Fruit fly (Drosophila melanogaster) whole organism, embryonic: ENCODE data around the gene Bet1.
A peak's percentile ranks its signal among the peaks of the same experiment; 100 is the strongest.

ENCODE experiments used
- BtbVII ChIP-seq: fragments of 200-800 bp; sonication (Bioruptor generic); optimal IDR thresholded peaks from 3 replicates; lab custom pipeline; 2017; ENCODE audit warnings: missing biosample characterization, mild to moderate bottlenecking, missing genetic modification characterization
- C15 ChIP-seq: fragments of 200-800 bp; sonication (Bioruptor generic); IDR thresholded peaks from 3 replicates; pipeline ENCODE4 v1.3.6; 2022; ENCODE audit warnings: missing biosample characterization, missing genetic modification characterization
- CG1024 ChIP-seq: fragments of 200-800 bp; sonication (Bioruptor generic); IDR thresholded peaks from 2 replicates; pipeline ENCODE4 v1.3.6; 2022; ENCODE audit warnings: missing biosample characterization, missing genetic modification characterization
- CG11723 ChIP-seq: fragments of 200-800 bp; sonication (Bioruptor generic); optimal IDR thresholded peaks from 2 replicates; lab custom pipeline; 2017; ENCODE audit warnings: missing biosample characterization, mild to moderate bottlenecking, missing genetic modification characterization
- CG13287 ChIP-seq: fragments of 200-800 bp; sonication (Bioruptor generic); IDR thresholded peaks from 2 replicates; pipeline ENCODE4 v1.3.6; 2022; ENCODE audit warnings: missing biosample characterization, missing genetic modification characterization; ENCODE audit not compliant: partially characterized antibody
- CG14965 ChIP-seq: fragments of 200-800 bp; sonication (Bioruptor generic); optimal IDR thresholded peaks from 2 replicates; lab custom pipeline; 2016; ENCODE audit warnings: missing biosample characterization, missing genetic modification characterization, borderline replicate concordance
- CG1602 ChIP-seq: fragments of 200-800 bp; sonication (Bioruptor generic); optimal IDR thresholded peaks from 3 replicates; lab custom pipeline; 2016; ENCODE audit warnings: missing biosample characterization, missing genetic modification characterization
- CG17328 ChIP-seq: fragments of 200-800 bp; sonication (Bioruptor generic); IDR thresholded peaks from 2 replicates; pipeline ENCODE4 v1.3.6; 2022; ENCODE audit warnings: missing biosample characterization, missing genetic modification characterization
- CG17359 ChIP-seq: fragments of 200-800 bp; sonication (Bioruptor generic); optimal IDR thresholded peaks from 3 replicates; lab custom pipeline; 2018; ENCODE audit warnings: missing biosample characterization, mild to moderate bottlenecking, missing genetic modification characterization, moderate library complexity
- CG30403 ChIP-seq: fragments of 200-800 bp; sonication (Bioruptor generic); optimal IDR thresholded peaks from 3 replicates; lab custom pipeline; 2016; ENCODE audit warnings: missing biosample characterization, missing genetic modification characterization
- CG3065 ChIP-seq: fragments of 200-800 bp; sonication (Bioruptor generic); optimal IDR thresholded peaks from 2 replicates; lab custom pipeline; 2016; ENCODE audit warnings: missing biosample characterization, missing genetic modification characterization
- CG31388 ChIP-seq: fragments of 200-800 bp; sonication (Bioruptor generic); optimal IDR thresholded peaks from 2 replicates; lab custom pipeline; 2016; ENCODE audit warnings: missing biosample characterization, missing genetic modification characterization
- CG3281 ChIP-seq: fragments of 200-800 bp; sonication (Bioruptor generic); optimal IDR thresholded peaks from 3 replicates; lab custom pipeline; 2017; ENCODE audit warnings: missing biosample characterization, mild to moderate bottlenecking, missing genetic modification characterization
- CG34422 ChIP-seq: fragments of 200-800 bp; sonication (Bioruptor generic); IDR thresholded peaks from 3 replicates; pipeline ENCODE4 v1.3.6; 2022; ENCODE audit warnings: missing biosample characterization, missing genetic modification characterization
- CG4328 ChIP-seq: fragments of 200-800 bp; sonication (Bioruptor generic); optimal IDR thresholded peaks from 3 replicates; lab custom pipeline; 2017; ENCODE audit warnings: missing biosample characterization, missing genetic modification reagents, missing genetic modification characterization
- CG4730 ChIP-seq: fragments of 200-800 bp; sonication (Bioruptor generic); IDR thresholded peaks from 2 replicates; pipeline ENCODE4 v1.3.6; 2022; ENCODE audit warnings: missing biosample characterization, missing genetic modification characterization
- CG5180 ChIP-seq: fragments of 200-800 bp; sonication (Bioruptor generic); optimal IDR thresholded peaks from 3 replicates; lab custom pipeline; 2017; ENCODE audit warnings: missing biosample characterization, missing genetic modification characterization, mild to moderate bottlenecking, moderate library complexity, missing genetic modification reagents
- CG6765 ChIP-seq: fragments of 200-800 bp; sonication (Bioruptor generic); optimal IDR thresholded peaks from 3 replicates; lab custom pipeline; 2017; ENCODE audit warnings: missing biosample characterization, mild to moderate bottlenecking, missing genetic modification characterization
- CG6813 ChIP-seq: fragments of 200-800 bp; sonication (Bioruptor generic); optimal IDR thresholded peaks from 2 replicates; lab custom pipeline; 2017; ENCODE audit warnings: missing biosample characterization, missing genetic modification characterization, mild to moderate bottlenecking, moderate library complexity, missing genetic modification reagents
- CG9609 ChIP-seq: fragments of 200-800 bp; sonication (Bioruptor generic); optimal IDR thresholded peaks from 3 replicates; lab custom pipeline; 2016; ENCODE audit warnings: missing biosample characterization, missing genetic modification characterization
- CkIIα-i1 ChIP-seq: fragments of 200-800 bp; sonication (Bioruptor generic); IDR thresholded peaks from 2 replicates; pipeline ENCODE4 v1.3.6; 2022; ENCODE audit warnings: missing biosample characterization, missing genetic modification characterization
- CrebB ChIP-seq: fragments of 200-800 bp; sonication (Bioruptor generic); optimal IDR thresholded peaks from 3 replicates; lab custom pipeline; 2018; ENCODE audit warnings: missing biosample characterization, mild to moderate bottlenecking, missing genetic modification characterization
- D19A ChIP-seq: fragments of 200-800 bp; optimal IDR thresholded peaks from 3 replicates; lab custom pipeline; 2019; ENCODE audit warnings: missing biosample characterization, mild to moderate bottlenecking, missing genetic modification characterization, moderate library complexity
- Deaf1 ChIP-seq: fragments of 200-800 bp; optimal IDR thresholded peaks from 3 replicates; lab custom pipeline; 2019; ENCODE audit warnings: missing biosample characterization, mild to moderate bottlenecking, missing genetic modification characterization, moderate library complexity
- Drgx ChIP-seq: fragments of 200-800 bp; sonication (Bioruptor generic); IDR thresholded peaks from 2 replicates; pipeline ENCODE4 v1.3.6; 2022; ENCODE audit warnings: missing biosample characterization, missing genetic modification characterization
- ERR ChIP-seq: fragments of 200-800 bp; sonication (Bioruptor generic); optimal IDR thresholded peaks from 2 replicates; lab custom pipeline; 2016; ENCODE audit warnings: missing biosample characterization, missing genetic modification characterization
- Hsf ChIP-seq: fragments of 200-800 bp; sonication (Bioruptor generic); optimal IDR thresholded peaks from 3 replicates; lab custom pipeline; 2016; ENCODE audit warnings: missing biosample characterization, missing genetic modification characterization
- MESR4 ChIP-seq: fragments of 200-800 bp; sonication (Bioruptor generic); optimal IDR thresholded peaks from 2 replicates; lab custom pipeline; 2018; ENCODE audit warnings: missing biosample characterization, mild to moderate bottlenecking, missing genetic modification characterization, moderate library complexity
- Side ChIP-seq: fragments of 200-800 bp; sonication (Bioruptor generic); optimal IDR thresholded peaks from 2 replicates; lab custom pipeline; 2016; ENCODE audit warnings: missing biosample characterization, missing genetic modification characterization
- Spps ChIP-seq: fragments of 200-800 bp; sonication (Bioruptor generic); optimal IDR thresholded peaks from 2 replicates; lab custom pipeline; 2018; ENCODE audit warnings: missing biosample characterization, mild to moderate bottlenecking, missing genetic modification characterization
- Sry-δ ChIP-seq: fragments of 200-800 bp; sonication (Bioruptor generic); optimal IDR thresholded peaks from 2 replicates; lab custom pipeline; 2016; ENCODE audit warnings: missing biosample characterization, missing genetic modification characterization
- TFAM ChIP-seq: fragments of 200-800 bp; sonication (Bioruptor generic); optimal IDR thresholded peaks from 2 replicates; lab custom pipeline; 2017; ENCODE audit warnings: missing biosample characterization, missing genetic modification characterization, inconsistent platforms
- Tbp ChIP-seq: fragments of >200 bp; optimal IDR thresholded peaks from 2 replicates; lab custom pipeline; 2018; ENCODE audit warnings: missing biosample characterization, missing genetic modification characterization
- bowl ChIP-seq: fragments of 200-800 bp; sonication (Bioruptor generic); IDR thresholded peaks from 2 replicates; pipeline ENCODE4 v1.3.6; 2022; ENCODE audit warnings: missing biosample characterization, missing genetic modification characterization
- btn ChIP-seq: fragments of 200-800 bp; sonication (Bioruptor generic); optimal IDR thresholded peaks from 2 replicates; lab custom pipeline; 2016; ENCODE audit warnings: missing biosample characterization, missing genetic modification characterization
- caup ChIP-seq: fragments of 200-800 bp; sonication (Bioruptor generic); optimal IDR thresholded peaks from 3 replicates; lab custom pipeline; 2017; ENCODE audit warnings: missing biosample characterization, mild to moderate bottlenecking, missing genetic modification characterization, moderate library complexity; ENCODE audit not compliant: severe bottlenecking
- chn ChIP-seq: fragments of 200-800 bp; sonication (Bioruptor generic); optimal IDR thresholded peaks from 2 replicates; lab custom pipeline; 2016; ENCODE audit warnings: missing biosample characterization, missing genetic modification characterization
- crol ChIP-seq: fragments of 200-800 bp; sonication (Bioruptor generic); IDR thresholded peaks from 2 replicates; pipeline ENCODE4 v1.3.6; 2022; ENCODE audit warnings: missing biosample characterization, missing genetic modification characterization
- disco-r ChIP-seq: fragments of 200-800 bp; sonication (Bioruptor generic); optimal IDR thresholded peaks from 2 replicates; lab custom pipeline; 2016; ENCODE audit warnings: missing biosample characterization, missing genetic modification characterization
- esg ChIP-seq: fragments of 200-800 bp; sonication (Bioruptor generic); conservative IDR thresholded peaks from 2 replicates; pipeline ENCODE4 v1.3.6; 2022; ENCODE audit warnings: missing biosample characterization, missing genetic modification characterization
- fd64A ChIP-seq: fragments of 200-800 bp; sonication (Bioruptor generic); optimal IDR thresholded peaks from 3 replicates; lab custom pipeline; 2018; ENCODE audit warnings: missing biosample characterization, mild to moderate bottlenecking, missing genetic modification characterization
- gem ChIP-seq: fragments of 200-800 bp; sonication (Bioruptor generic); optimal IDR thresholded peaks from 2 replicates; lab custom pipeline; 2019; ENCODE audit warnings: missing biosample characterization, mild to moderate bottlenecking, missing genetic modification characterization, moderate library complexity
- grau ChIP-seq: fragments of 200-800 bp; optimal IDR thresholded peaks from 3 replicates; lab custom pipeline; 2019; ENCODE audit warnings: missing biosample characterization, mild to moderate bottlenecking, missing genetic modification characterization, moderate library complexity
- nerfin-2 ChIP-seq: fragments of 200-800 bp; sonication (Bioruptor generic); IDR thresholded peaks from 2 replicates; pipeline ENCODE4 v1.3.6; 2022; ENCODE audit warnings: missing biosample characterization, missing genetic modification characterization; ENCODE audit not compliant: partially characterized antibody
- nom ChIP-seq: fragments of 200-800 bp; sonication (Bioruptor generic); optimal IDR thresholded peaks from 2 replicates; lab custom pipeline; 2017; ENCODE audit warnings: missing biosample characterization, missing genetic modification characterization, mild to moderate bottlenecking, moderate library complexity, missing genetic modification reagents
- repo ChIP-seq: fragments of 200-800 bp; sonication (Bioruptor generic); optimal IDR thresholded peaks from 2 replicates; lab custom pipeline; 2016; ENCODE audit warnings: missing biosample characterization, missing genetic modification characterization
- slou ChIP-seq: fragments of 200-800 bp; sonication (Bioruptor generic); optimal IDR thresholded peaks from 3 replicates; lab custom pipeline; 2016; ENCODE audit warnings: missing biosample characterization, missing genetic modification characterization
- tio ChIP-seq: fragments of 200-800 bp; sonication (Bioruptor generic); optimal IDR thresholded peaks from 2 replicates; lab custom pipeline; 2017; ENCODE audit warnings: missing biosample characterization, missing genetic modification characterization, inconsistent platforms
- ttk ChIP-seq: fragments of 200-800 bp; sonication (Bioruptor generic); IDR thresholded peaks from 2 replicates; pipeline ENCODE4 v2.1.2; 2022; ENCODE audit warnings: missing biosample characterization, missing genetic modification characterization
- wdn ChIP-seq: fragments of 200-800 bp; sonication (Bioruptor generic); IDR thresholded peaks from 2 replicates; pipeline ENCODE4 v1.3.6; 2022; ENCODE audit warnings: missing biosample characterization, missing genetic modification characterization
- z ChIP-seq: fragments of 200-800 bp; sonication (Bioruptor generic); IDR thresholded peaks from 3 replicates; pipeline ENCODE4 v1.3.6; 2022; ENCODE audit warnings: missing biosample characterization, missing genetic modification characterization
- zfh2 ChIP-seq: fragments of 200-800 bp; sonication (Bioruptor generic); optimal IDR thresholded peaks from 2 replicates; lab custom pipeline; 2016; ENCODE audit warnings: missing biosample characterization, missing genetic modification characterization

Bet1 gene

DNA sequence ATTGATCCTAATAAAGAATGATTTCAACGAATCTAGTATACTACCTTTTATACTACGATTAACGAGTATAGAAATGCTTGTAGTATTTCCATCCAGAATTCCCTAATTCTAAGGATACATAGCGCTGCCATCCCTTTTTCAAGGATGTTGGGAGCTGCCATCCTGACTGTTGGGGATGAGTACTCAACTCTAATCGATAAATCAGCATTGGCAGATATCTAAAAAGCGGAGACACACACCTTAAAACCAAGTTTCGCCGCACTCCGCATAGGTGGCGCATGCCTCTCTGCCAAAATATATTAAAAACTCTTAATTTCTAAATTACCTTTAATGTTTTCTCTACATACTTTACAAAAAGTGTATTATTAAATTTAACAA, 33.0 kb downstream of the Bet1 start, which contains the start of gene fal (continued):
- TF ChIP-seq Side, result no peak
- peak; percentile 67 for TF ChIP-seq CG13287
- no peak for TF ChIP-seq CG9609 (GFP tag; lab: Kevin White, UChicago)
- TF ChIP-seq btn (GFP tag; lab: Kevin White, UChicago), result no peak
- no peak for TF ChIP-seq Drgx (GFP tag; lab: Robert Waterston, UW)
- no peak for TF ChIP-seq gem (tag; lab: Kevin White, UChicago)
- TF ChIP-seq CG14965, result no peak
- no peak for TF ChIP-seq crol
- no peak for TF ChIP-seq fd64A (GFP tag; lab: Kevin White, UChicago)
- TF ChIP-seq z (GFP tag; lab: Robert Waterston, UW), result no peak
- peak; percentile 38 for TF ChIP-seq chn
- no peak for TF ChIP-seq CG6813 (GFP tag; lab: Kevin White, UChicago)
- TF ChIP-seq repo (GFP tag; lab: Kevin White, UChicago), result no peak
- no peak for TF ChIP-seq MESR4 (GFP tag; lab: Kevin White, UChicago)
- TF ChIP-seq CG6765 (GFP tag; lab: Kevin White, UChicago), result no peak
- TF ChIP-seq CG31388 (GFP tag; lab: Kevin White, UChicago), result no peak
- peak; percentile 90 for TF ChIP-seq Sry-δ (GFP tag; lab: Kevin White, UChicago)
- peak; percentile 28 for TF ChIP-seq zfh2
- no peak for TF ChIP-seq ERR
- peak; percentile 41 for TF ChIP-seq CG30403 (GFP tag; lab: Kevin White, UChicago)
- TF ChIP-seq CkIIα-i1 (GFP tag; lab: Robert Waterston, UW), result no peak
- no peak for TF ChIP-seq CrebB (tag; lab: Kevin White, UChicago)
- TF ChIP-seq grau (tag; lab: Kevin White, UChicago), result no peak
- TF ChIP-seq ttk, result no peak
- TF ChIP-seq nom, result no peak
- TF ChIP-seq CG5180 (GFP tag; lab: Kevin White, UChicago), result no peak
- no peak for TF ChIP-seq Tbp (GFP tag; lab: Kevin White, UChicago)
- no peak for TF ChIP-seq CG34422 (GFP tag; lab: Robert Waterston, UW)
- TF ChIP-seq CG4730 (GFP tag; lab: Robert Waterston, UW), result peak; percentile 33; the same call in 1 of the 2 replicates
- TF ChIP-seq bowl (GFP tag; lab: Robert Waterston, UW), result no peak
- no peak for TF ChIP-seq esg
- TF ChIP-seq CG17359, result no peak
- 0 out of 2 replicates have a peak, but pooled peaks have one; percentile 17 for TF ChIP-seq nerfin-2
- no peak for TF ChIP-seq tio
- no peak for TF ChIP-seq CG3281 (GFP tag; lab: Kevin White, UChicago)
- TF ChIP-seq CG17328 (GFP tag; lab: Robert Waterston, UW), result no peak; the same call in 1 of the 2 replicates
- TF ChIP-seq CG1024, result no peak
- no peak for TF ChIP-seq Deaf1 (tag; lab: Kevin White, UChicago)
- no peak for TF ChIP-seq disco-r (GFP tag; lab: Kevin White, UChicago)
- TF ChIP-seq TFAM (GFP tag; lab: Kevin White, UChicago), result no peak
- no peak for TF ChIP-seq C15
- TF ChIP-seq BtbVII (GFP tag; lab: Kevin White, UChicago), result no peak
- no peak for TF ChIP-seq Spps (tag; lab: Kevin White, UChicago)
- no peak for TF ChIP-seq CG11723
- TF ChIP-seq CG3065, result no peak
- peak; percentile 21 for TF ChIP-seq CG1602 (GFP tag; lab: Kevin White, UChicago)
- TF ChIP-seq caup (GFP tag; lab: Kevin White, UChicago), result no peak
- no peak for TF ChIP-seq slou
- no peak for TF ChIP-seq CG4328 (GFP tag; lab: Kevin White, UChicago)
- peak; percentile 45 for TF ChIP-seq Hsf
- TF ChIP-seq D19A (tag; lab: Kevin White, UChicago), result no peak
- no peak for TF ChIP-seq wdn (GFP tag; lab: Robert Waterston, UW)
